Fruit fly (Drosophila melanogaster): ENCODE measurements around the gene CG34345.

Gene CG34345

DNA sequence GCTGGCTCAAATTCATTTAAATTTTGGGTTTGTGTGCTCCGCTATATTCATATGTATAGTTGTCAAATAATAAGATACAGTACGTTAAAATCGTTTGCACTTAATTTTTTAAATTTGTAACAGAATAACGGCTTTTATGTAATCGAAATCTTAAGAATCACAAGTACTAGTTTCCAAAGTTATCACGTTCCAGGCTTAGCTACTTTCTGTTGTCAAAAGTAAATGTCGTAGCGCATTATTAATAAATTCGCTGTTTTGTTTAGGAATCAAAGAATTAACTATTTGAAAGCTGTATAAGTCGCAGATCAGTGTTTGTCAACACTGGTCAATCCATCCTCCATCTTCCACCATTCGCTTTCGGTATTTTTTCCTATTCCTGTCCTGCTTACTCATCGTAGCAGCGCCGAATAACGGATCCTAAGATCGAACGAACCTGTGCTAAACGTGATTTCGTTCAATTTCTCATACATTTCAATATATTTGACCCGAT is 40.7 kb downstream of the CG34345 start, which contains the start of the genes CG13771, CG34310 and cup:
TSS of gene CG13771 (minus strand) at position 51 of the 490 bp plus-strand sequence.
TSS of gene CG34310 (plus strand) at position 103 of the 490 bp plus-strand sequence.
TSS of gene cup (plus strand) at position 103 of the 490 bp plus-strand sequence.
- no peak for TF ChIP-seq mld (GFP tag; IDR thresholded peaks at IDR 0.05; ENCODE audit: partially characterized antibody)
- no peak for TF ChIP-seq pho (GFP tag; optimal IDR thresholded peaks at IDR 0.05)
- TF ChIP-seq Dp (GFP tag; optimal IDR thresholded peaks at IDR 0.05), result peak; percentile 17
- TF ChIP-seq CG10267 (tag; optimal IDR thresholded peaks at IDR 0.05), result peak; percentile 81
- TF ChIP-seq pzg (GFP tag; optimal IDR thresholded peaks at IDR 0.05), result peak; percentile 9
- TF ChIP-seq ems (GFP tag; optimal IDR thresholded peaks at IDR 0.05), result no peak
- peak; percentile 60 for TF ChIP-seq Myb (GFP tag; optimal IDR thresholded peaks at IDR 0.05)
- peak; percentile 26 for TF ChIP-seq CG3995 (GFP tag; optimal IDR thresholded peaks at IDR 0.05)
- TF ChIP-seq CG9797 (GFP tag; optimal IDR thresholded peaks at IDR 0.05), result peak; percentile 2
- peak; percentile 74 for TF ChIP-seq stwl (tag; optimal IDR thresholded peaks at IDR 0.05)
- peak; percentile 84 for TF ChIP-seq phol (tag; optimal IDR thresholded peaks at IDR 0.05)
- TF ChIP-seq Med (GFP tag), result peak; percentile 26
- TF ChIP-seq Awh (GFP tag; IDR thresholded peaks at IDR 0.05), result 0 out of 2 replicates have a peak, but pooled peaks have one; percentile 9
- no peak for TF ChIP-seq CG4820 (GFP tag; optimal IDR thresholded peaks at IDR 0.05)
- TF ChIP-seq Ets97D (GFP tag; optimal IDR thresholded peaks at IDR 0.05), result peak; percentile 18
- TF ChIP-seq Trl (optimal IDR thresholded peaks at IDR 0.05), result no peak
- no peak for TF ChIP-seq Trl (GFP tag; optimal IDR thresholded peaks at IDR 0.05)
- TF ChIP-seq gfzf (GFP tag; optimal IDR thresholded peaks at IDR 0.05), result peak; percentile 23
- peak in 1 of 2 experiments; percentile 60 for TF ChIP-seq Pdp1 (GFP tag; optimal IDR thresholded peaks at IDR 0.05)

DNA sequence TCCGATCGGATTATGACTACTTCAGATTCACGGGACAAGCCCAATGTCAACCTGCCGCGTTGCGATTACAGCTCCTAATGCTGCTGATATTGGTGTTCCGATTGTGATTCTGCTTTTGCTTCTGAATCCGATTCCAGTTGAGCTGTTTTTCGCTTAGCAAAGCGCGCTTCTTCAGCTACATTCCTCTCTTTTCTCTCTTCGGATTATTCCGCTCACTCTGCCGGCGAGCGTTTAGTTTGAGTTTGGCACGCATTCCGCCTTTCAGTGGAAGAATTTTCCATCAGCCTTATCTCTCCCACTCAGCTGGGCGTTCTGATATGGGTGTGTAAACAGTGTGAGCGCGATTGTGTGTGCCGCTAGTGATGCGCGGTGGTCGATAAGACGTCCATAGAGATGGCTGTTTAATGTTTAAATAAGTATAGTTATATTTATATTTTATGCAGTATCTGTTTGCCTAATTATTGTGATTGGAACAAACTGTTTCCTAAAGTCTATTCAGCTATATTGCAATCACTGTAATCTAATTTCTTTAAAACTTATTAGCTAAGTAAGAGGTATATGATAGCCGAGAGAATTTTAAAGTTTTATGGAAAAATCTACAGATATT is 44.9 kb downstream of the CG34345 start, which contains the start of gene Galt:
TSS of gene Galt (minus strand) at position 315 of the 607 bp plus-strand sequence.
- peak; percentile 18 for TF ChIP-seq az2 (GFP tag; optimal IDR thresholded peaks at IDR 0.05)
- peak; percentile 84 for TF ChIP-seq CG34224 (GFP tag; IDR thresholded peaks at IDR 0.05; ENCODE audit: partially characterized antibody)
- peak; percentile 77 for TF ChIP-seq Scr (GFP tag; IDR thresholded peaks at IDR 0.05; ENCODE audit: partially characterized antibody)
- no peak for TF ChIP-seq gsb (GFP tag; IDR thresholded peaks at IDR 0.05)
- peak; percentile 2 for TF ChIP-seq Fer3 (tag; optimal IDR thresholded peaks at IDR 0.05)
- TF ChIP-seq so (GFP tag; IDR thresholded peaks at IDR 0.05), result no peak
- peak; percentile 37 for TF ChIP-seq Deaf1 (tag; optimal IDR thresholded peaks at IDR 0.05)
- no peak for TF ChIP-seq D (optimal IDR thresholded peaks at IDR 0.05)
- peak; percentile 27 for TF ChIP-seq D (GFP tag; optimal IDR thresholded peaks at IDR 0.05)
- no peak for TF ChIP-seq sc (optimal IDR thresholded peaks at IDR 0.05)
- TF ChIP-seq sc (GFP tag; optimal IDR thresholded peaks at IDR 0.05), result no peak
- TF ChIP-seq btn (GFP tag; optimal IDR thresholded peaks at IDR 0.05), result no peak
- TF ChIP-seq CrebB (tag; optimal IDR thresholded peaks at IDR 0.05), result peak; percentile 47
- no peak for TF ChIP-seq CG7928 (GFP tag; optimal IDR thresholded peaks at IDR 0.05)
- TF ChIP-seq br (optimal IDR thresholded peaks at IDR 0.05), result no peak
- TF ChIP-seq eyg (GFP tag; optimal IDR thresholded peaks at IDR 0.05), result no peak
- peak; percentile 39 for TF ChIP-seq CG4328 (GFP tag; optimal IDR thresholded peaks at IDR 0.05)
- TF ChIP-seq Xbp1 (GFP tag; optimal IDR thresholded peaks at IDR 0.05), result peak; percentile 28
- TF ChIP-seq CG18011 (GFP tag; optimal IDR thresholded peaks at IDR 0.05), result no peak
- no peak for TF ChIP-seq Atf-2 (GFP tag; optimal IDR thresholded peaks at IDR 0.05)
- no peak for TF ChIP-seq prd (optimal IDR thresholded peaks at IDR 0.05)
- 0 out of 3 replicates have a peak, but pooled peaks have one; percentile 36 for TF ChIP-seq prd (GFP tag; IDR thresholded peaks at IDR 0.05)
- TF ChIP-seq trem (tag; optimal IDR thresholded peaks at IDR 0.05), result peak; percentile 19
- TF ChIP-seq CG18262 (tag; optimal IDR thresholded peaks at IDR 0.05), result peak; percentile 56
- TF ChIP-seq CG1602 (GFP tag; optimal IDR thresholded peaks at IDR 0.05), result no peak
- peak; percentile 33 for TF ChIP-seq CG2116 (GFP tag; optimal IDR thresholded peaks at IDR 0.05)
- TF ChIP-seq gcm (GFP tag; optimal IDR thresholded peaks at IDR 0.05), result peak; percentile 54
- peak; percentile 54 for TF ChIP-seq HLHmδ (GFP tag; optimal IDR thresholded peaks at IDR 0.05)
- no peak for TF ChIP-seq CG12942 (GFP tag; optimal IDR thresholded peaks at IDR 0.05)
- TF ChIP-seq Antp (GFP tag; optimal IDR thresholded peaks at IDR 0.05), result no peak
- TF ChIP-seq caup (GFP tag; optimal IDR thresholded peaks at IDR 0.05; ENCODE audit: severe bottlenecking), result peak; percentile 48
- no peak for TF ChIP-seq Hr39 (optimal IDR thresholded peaks at IDR 0.05)

All from whole organism, embryonic.